Worm (Caenorhabditis elegans) whole organism, L4 larva: ENCODE data around the gene F42G4.6.

Source experiments
- D1046.2 ChIP-seq: fragments of 200-800 bp; sonication (Bioruptor generic); IDR thresholded peaks from 2 replicates; pipeline ENCODE4 v1.3.6; 2022; ENCODE audit warnings: missing genetic modification characterization, missing compliant biosample characterization
- F26F4.8 ChIP-seq: fragments of 200-800 bp; sonication (Bioruptor generic); conservative IDR thresholded peaks from 2 replicates; pipeline ENCODE4 v1.3.6; 2022; ENCODE audit warnings: missing genetic modification characterization, missing compliant biosample characterization
- T20F7.1 ChIP-seq: fragments of 200-800 bp; sonication (Bioruptor generic); optimal IDR thresholded peaks from 2 replicates; lab custom pipeline; 2018; ENCODE audit warnings: mild to moderate bottlenecking, missing genetic modification characterization, missing compliant biosample characterization
- ZK337.2 ChIP-seq: fragments of 200-800 bp; sonication (Bioruptor generic); IDR thresholded peaks from 2 replicates; pipeline ENCODE4 v1.3.6; 2022; ENCODE audit warnings: missing genetic modification reagents, missing genetic modification characterization, missing compliant biosample characterization
- ZK546.5 ChIP-seq, 2 experiments: sonication (generic microtip); optimal IDR thresholded peaks; 2 replicates each; lab custom pipeline; 2017; ENCODE audit warnings: missing biosample characterization in 2 of 2, missing genetic modification characterization in 2 of 2
- aha-1 ChIP-seq: fragments of 150-350 bp; peaks from one replicate; lab custom pipeline; 2014; ENCODE audit warnings: missing biosample characterization, missing genetic modification characterization
- aly-2 ChIP-seq: sonication (generic microtip); optimal IDR thresholded peaks from 2 replicates; lab custom pipeline; 2018; ENCODE audit warnings: missing biosample characterization, missing genetic modification characterization
- ama-1 ChIP-seq: fragments of 150-350 bp; optimal IDR thresholded peaks from 2 replicates; lab custom pipeline; 2014; ENCODE audit warnings: inconsistent platforms, mixed read lengths
- ceh-20 ChIP-seq: fragments of 200-800 bp; sonication (Bioruptor generic); IDR thresholded peaks from 2 replicates; pipeline ENCODE4 v1.3.6; 2022; ENCODE audit warnings: missing genetic modification reagents, missing genetic modification characterization, missing compliant biosample characterization
- ceh-62 ChIP-seq: sonication (generic microtip); optimal IDR thresholded peaks from 2 replicates; lab custom pipeline; 2017; ENCODE audit warnings: missing biosample characterization, missing genetic modification characterization
- ceh-82 ChIP-seq: sonication (generic microtip); optimal IDR thresholded peaks from 2 replicates; lab custom pipeline; 2017; ENCODE audit warnings: missing biosample characterization, missing genetic modification characterization
- daf-16 ChIP-seq, 3 experiments: sonication (generic microtip); optimal IDR thresholded peaks; 2 replicates each; lab custom pipeline; 2016 to 2017; ENCODE audit warnings: missing genetic modification characterization in 3 of 3, missing genetic modification reagents in 3 of 3, mild to moderate bottlenecking in 2 of 3, missing compliant biosample characterization in 2 of 3, missing biosample characterization in 1 of 3, moderate library complexity in 1 of 3
- dmd-6 ChIP-seq: fragments of 200-800 bp; sonication (Bioruptor generic); IDR thresholded peaks from 2 replicates; pipeline ENCODE4 v1.3.6; 2022; ENCODE audit warnings: missing genetic modification reagents, missing genetic modification characterization, missing compliant biosample characterization
- dpl-1 ChIP-seq: fragments of 150-350 bp; optimal IDR thresholded peaks from 2 replicates; lab custom pipeline; 2014; ENCODE audit warnings: missing biosample characterization, missing genetic modification reagents, missing genetic modification characterization
- egl-27 ChIP-seq: sonication (generic microtip); optimal IDR thresholded peaks from 3 replicates; lab custom pipeline; 2017; ENCODE audit warnings: missing biosample characterization, missing genetic modification reagents, missing genetic modification characterization
- hlh-11 ChIP-seq: fragments of 200-800 bp; sonication (Bioruptor generic); optimal IDR thresholded peaks from 2 replicates; lab custom pipeline; 2018; ENCODE audit warnings: mild to moderate bottlenecking, missing genetic modification characterization, missing compliant biosample characterization
- hlh-30 ChIP-seq: sonication (generic microtip); optimal IDR thresholded peaks from 2 replicates; lab custom pipeline; 2017; ENCODE audit warnings: antibody characterized with exemption, mild to moderate bottlenecking, missing genetic modification characterization, missing compliant biosample characterization; ENCODE audit not compliant: insufficient read depth
- lim-7 ChIP-seq: fragments of 200-800 bp; sonication (Bioruptor generic); IDR thresholded peaks from 2 replicates; pipeline ENCODE4 v1.3.6; 2022; ENCODE audit warnings: missing genetic modification characterization, missing compliant biosample characterization
- lin-13 ChIP-seq: fragments of 150-350 bp; optimal IDR thresholded peaks from 2 replicates; lab custom pipeline; 2014; ENCODE audit warnings: missing biosample characterization, missing genetic modification reagents, missing genetic modification characterization
- lin-29 ChIP-seq: fragments of 200-800 bp; sonication (Bioruptor generic); IDR thresholded peaks from 2 replicates; pipeline ENCODE4 v1.3.6; 2022; ENCODE audit warnings: missing genetic modification reagents, missing genetic modification characterization, missing compliant biosample characterization
- lin-38 ChIP-seq: fragments of 200-800 bp; sonication (Bioruptor generic); IDR thresholded peaks from 2 replicates; pipeline ENCODE4 v1.3.6; 2022; ENCODE audit warnings: missing genetic modification reagents, missing genetic modification characterization, missing compliant biosample characterization
- lir-3 ChIP-seq: sonication (generic microtip); optimal IDR thresholded peaks from 2 replicates; lab custom pipeline; 2016; ENCODE audit warnings: mild to moderate bottlenecking, missing genetic modification characterization, missing compliant biosample characterization
- madf-5 ChIP-seq, 2 experiments: fragments of 200-800 bp; sonication (Bioruptor generic); IDR thresholded peaks; 2 replicates each; pipeline ENCODE4 v1.3.6; 2022; ENCODE audit warnings: missing compliant biosample characterization in 2 of 2, missing genetic modification characterization in 2 of 2
- mdl-1 ChIP-seq, 2 experiments: fragments of 150-350 bp in 1 of 2; sonication (generic microtip) in 1 of 2; optimal IDR thresholded peaks; 2 replicates each; lab custom pipeline; 2014 to 2017; ENCODE audit warnings: missing biosample characterization in 2 of 2, missing genetic modification characterization in 2 of 2
- mdt-29 ChIP-seq: fragments of 200-800 bp; sonication (Bioruptor generic); IDR thresholded peaks from 2 replicates; pipeline ENCODE4 v1.3.6; 2022; ENCODE audit warnings: missing genetic modification reagents, missing genetic modification characterization, missing compliant biosample characterization
- mep-1 ChIP-seq: fragments of 150-350 bp; sonication (generic microtip); optimal IDR thresholded peaks from 3 replicates; lab custom pipeline; 2014; ENCODE audit warnings: missing biosample characterization, missing genetic modification characterization
- mes-2 ChIP-seq: sonication (generic microtip); optimal IDR thresholded peaks from 2 replicates; lab custom pipeline; 2016; ENCODE audit warnings: missing genotype, mild to moderate bottlenecking, missing genetic modification characterization, missing compliant biosample characterization; ENCODE audit not compliant: poor library complexity, severe bottlenecking
- mxl-3 ChIP-seq: fragments of 200-800 bp; sonication (Bioruptor generic); optimal IDR thresholded peaks from 2 replicates; lab custom pipeline; 2018; ENCODE audit warnings: mild to moderate bottlenecking, missing genetic modification characterization, missing compliant biosample characterization
- nhr-28 ChIP-seq: fragments of 150-350 bp; optimal IDR thresholded peaks from 2 replicates; lab custom pipeline; 2014; ENCODE audit warnings: missing biosample characterization, missing genetic modification characterization
- nhr-42 ChIP-seq: fragments of 200-800 bp; sonication (Bioruptor generic); IDR thresholded peaks from 2 replicates; pipeline ENCODE4 v1.3.6; 2022; ENCODE audit warnings: missing genetic modification characterization, missing compliant biosample characterization
- nhr-48 ChIP-seq: sonication (generic microtip); optimal IDR thresholded peaks from 2 replicates; lab custom pipeline; 2016; ENCODE audit warnings: mild to moderate bottlenecking, missing genetic modification characterization, missing compliant biosample characterization
- nhr-6 ChIP-seq: fragments of 150-350 bp; optimal IDR thresholded peaks from 2 replicates; lab custom pipeline; 2014; ENCODE audit warnings: missing biosample characterization, missing genetic modification characterization
- nhr-77 ChIP-seq: fragments of 150-350 bp; optimal IDR thresholded peaks from 2 replicates; lab custom pipeline; 2014; ENCODE audit warnings: missing biosample characterization, missing genetic modification characterization
- pha-4 ChIP-seq, 2 experiments: fragments of 150-350 bp in 1 of 2; fragments of 200-800 bp in 1 of 2; sonication (Bioruptor generic) in 1 of 2; IDR thresholded peaks in 1 of 2; optimal IDR thresholded peaks in 1 of 2; 2 replicates each; pipeline versions ENCODE4 v1.3.6 to Lab custom; 2014 to 2022; ENCODE audit warnings: missing genetic modification characterization in 2 of 2, missing genetic modification reagents in 2 of 2, missing biosample characterization in 1 of 2, missing compliant biosample characterization in 1 of 2
- php-3 ChIP-seq: fragments of 200-800 bp; sonication (Bioruptor generic); IDR thresholded peaks from 2 replicates; pipeline ENCODE4 v1.3.6; 2022; ENCODE audit warnings: missing genetic modification reagents, missing genetic modification characterization, missing compliant biosample characterization
- pqm-1 ChIP-seq: sonication (generic microtip); optimal IDR thresholded peaks from 2 replicates; lab custom pipeline; 2017; ENCODE audit warnings: missing biosample characterization, missing genetic modification characterization
- rbr-2 ChIP-seq: sonication (generic microtip); optimal IDR thresholded peaks from 2 replicates; lab custom pipeline; 2016; ENCODE audit warnings: missing genotype, missing genetic modification characterization, missing compliant biosample characterization
- saeg-2 ChIP-seq: fragments of 200-800 bp; sonication (Bioruptor generic); IDR thresholded peaks from 2 replicates; pipeline ENCODE4 v1.3.6; 2022; ENCODE audit warnings: missing genetic modification reagents, missing genetic modification characterization, missing compliant biosample characterization
- sdz-12 ChIP-seq: fragments of 200-800 bp; sonication (Bioruptor generic); optimal IDR thresholded peaks from 2 replicates; lab custom pipeline; 2018; ENCODE audit warnings: mild to moderate bottlenecking, missing genetic modification characterization, missing compliant biosample characterization
- unc-130 ChIP-seq: sonication (generic microtip); optimal IDR thresholded peaks from 2 replicates; lab custom pipeline; 2016; ENCODE audit warnings: missing genetic modification reagents, missing genetic modification characterization, missing compliant biosample characterization
- unc-62 ChIP-seq, 3 experiments: fragments of 150-350 bp in 1 of 3; sonication (generic microtip); optimal IDR thresholded peaks in 2 of 3; peaks in 1 of 3; 1 replicate in 1 of 3; 2 replicates in 2 of 3; lab custom pipeline; 2014 to 2017; ENCODE audit warnings: missing biosample characterization in 3 of 3, missing genetic modification characterization in 3 of 3, missing genetic modification reagents in 3 of 3, missing genotype in 1 of 3
- zfp-3 ChIP-seq: fragments of 200-800 bp; sonication (Bioruptor generic); conservative IDR thresholded peaks from 2 replicates; pipeline ENCODE4 v1.3.6; 2022; ENCODE audit warnings: missing genetic modification reagents, missing genetic modification characterization, missing compliant biosample characterization
- zip-11 ChIP-seq: fragments of 200-800 bp; sonication (Bioruptor generic); IDR thresholded peaks from 2 replicates; pipeline ENCODE4 v1.3.6; 2022; ENCODE audit warnings: missing genetic modification characterization, missing compliant biosample characterization
- ztf-7 ChIP-seq: fragments of 150-350 bp; optimal IDR thresholded peaks from 2 replicates; lab custom pipeline; 2014; ENCODE audit warnings: missing biosample characterization, missing genetic modification characterization

F42G4.6 gene

ce11 chrII:13073102-13073501, 6.1 kb upstream of the F42G4.6 start, which contains the start of gene F42G4.5 (continued):
- TF ChIP-seq F26F4.8 (GFP tag; lab: Robert Waterston, UW), result no peak

ce11 chrII:13073742-13074141, 5.4 kb upstream of the F42G4.6 start:
- TF ChIP-seq hlh-30 (tag; lab: Kevin White, UChicago), result no peak
- no peak for TF ChIP-seq lin-38 (GFP tag; lab: Robert Waterston, UW)
- TF ChIP-seq D1046.2 (GFP tag; lab: Robert Waterston, UW), result no peak
- no peak for TF ChIP-seq pha-4 (GFP tag; IDR thresholded peaks at IDR 0.05; lab: Robert Waterston, UW)
- no peak for TF ChIP-seq pha-4 (tag; optimal IDR thresholded peaks at IDR 0.05; lab: Kevin White, UChicago)
- peak; percentile 79 for TF ChIP-seq aha-1 (tag; lab: Kevin White, UChicago)
- no peak for TF ChIP-seq ceh-62 (tag; lab: Kevin White, UChicago)
- TF ChIP-seq nhr-48, result no peak
- TF ChIP-seq, all 104 proteins: peak for 1

ce11 chrII:13076301-13076916, 2.8 kb upstream of the F42G4.6 start:
- TF ChIP-seq D1046.2 (GFP tag; lab: Robert Waterston, UW) (no peak), php-3 (GFP tag; lab: Robert Waterston, UW) (peak; percentile 78), ZK546.5 (tag; optimal IDR thresholded peaks at IDR 0.05; lab: Kevin White, UChicago) (no peak), dpl-1 (GFP tag; lab: Kevin White, UChicago) (no peak), nhr-28 (tag; lab: Kevin White, UChicago) (peak; percentile 66), lin-29 (no peak), mdt-29 (GFP tag; lab: Robert Waterston, UW) (no peak), pqm-1 (peak; percentile 48), hlh-11 (tag; lab: Kevin White, UChicago) (peak; percentile 41), mdl-1 (tag; optimal IDR thresholded peaks at IDR 0.05; lab: Kevin White, UChicago) (peak in 1 of 2 experiments; percentile 18), dmd-6 (GFP tag; lab: Robert Waterston, UW) (peak; percentile 64), mep-1 (no peak), nhr-42 (no peak), T20F7.1 (GFP tag; lab: Kevin White, UChicago) (peak; percentile 43), ceh-82 (no peak), nhr-77 (tag; lab: Kevin White, UChicago) (peak; percentile 47), mxl-3 (GFP tag; lab: Kevin White, UChicago) (no peak), madf-5 (GFP tag; IDR thresholded peaks at IDR 0.05; lab: Robert Waterston, UW) (no peak), zfp-3 (GFP tag; lab: Robert Waterston, UW) (0 out of 2 replicates have a peak, but pooled peaks have one; percentile 52), ceh-20 (GFP tag; lab: Robert Waterston, UW) (0 out of 2 replicates have a peak, but pooled peaks have one; percentile 39), daf-16 (GFP tag; optimal IDR thresholded peaks at IDR 0.05; lab: Kevin White, UChicago) (no peak), daf-16 (tag; optimal IDR thresholded peaks at IDR 0.05; lab: Kevin White, UChicago) (peak; percentile 92), aly-2 (tag; lab: Kevin White, UChicago) (no peak), ama-1 (lab: Kevin White, UChicago) (no peak)
- TF ChIP-seq, all 104 proteins: peak for 11

- TF ChIP-seq saeg-2 (peak; percentile 15; the same call in 1 of the 2 replicates), unc-62 (GFP tag; optimal IDR thresholded peaks at IDR 0.05 in 1 of 2; lab: Kevin White, UChicago) (peak in 1 of 2 experiments; percentile 92), unc-62 (tag; optimal IDR thresholded peaks at IDR 0.05; lab: Kevin White, UChicago) (no peak), sdz-12 (GFP tag; lab: Kevin White, UChicago) (no peak), nhr-6 (tag; lab: Kevin White, UChicago) (no peak), lir-3 (tag; lab: Kevin White, UChicago) (no peak), ceh-20 (GFP tag; lab: Robert Waterston, UW) (peak; percentile 71), lim-7 (GFP tag; lab: Robert Waterston, UW) (no peak), mes-2 (tag; lab: Kevin White, UChicago) (peak; percentile 8), rbr-2 (tag; lab: Kevin White, UChicago) (no peak), ztf-7 (tag; lab: Kevin White, UChicago) (no peak), madf-5 (GFP tag; IDR thresholded peaks at IDR 0.05; lab: Robert Waterston, UW) (no peak), egl-27 (tag; lab: Kevin White, UChicago) (no peak), unc-130 (GFP tag; lab: Kevin White, UChicago) (no peak), mep-1 (peak; percentile 27), mxl-3 (GFP tag; lab: Kevin White, UChicago) (no peak), ZK337.2 (GFP tag; lab: Robert Waterston, UW) (no peak), mdl-1 (tag; optimal IDR thresholded peaks at IDR 0.05; lab: Kevin White, UChicago) (peak in 1 of 2 experiments; percentile 67), zip-11 (GFP tag; lab: Robert Waterston, UW) (no peak), lin-13 (peak; percentile 9), nhr-28 (tag; lab: Kevin White, UChicago) (peak; percentile 91)
Observed at ce11 chrII:13077746-13078145, 1.4 kb upstream of the F42G4.6 start.
